Worm (Caenorhabditis elegans) whole organism, midembryonic: ENCODE results near the gene T23F2.5.

Source experiments
- T22C8.4 ChIP-seq: fragments of 200-800 bp; sonication (Bioruptor generic); IDR thresholded peaks from 2 replicates; pipeline ENCODE4 v1.3.6; 2022; ENCODE audit warnings: missing genetic modification characterization, missing compliant biosample characterization
- cog-1 ChIP-seq: sonication (generic microtip); optimal IDR thresholded peaks from 2 replicates; lab custom pipeline; 2016; ENCODE audit warnings: missing genetic modification characterization, missing compliant biosample characterization
- flt-1 ChIP-seq: fragments of 200-800 bp; sonication (Bioruptor generic); IDR thresholded peaks from 2 replicates; pipeline ENCODE4 v1.3.6; 2022; ENCODE audit warnings: missing genetic modification characterization, missing compliant biosample characterization
- klf-2 ChIP-seq: fragments of 200-800 bp; sonication (Bioruptor generic); conservative IDR thresholded peaks from 2 replicates; pipeline ENCODE4 v1.3.6; 2022; ENCODE audit warnings: missing genetic modification reagents, missing genetic modification characterization, missing compliant biosample characterization
- med-1 ChIP-seq: sonication (generic microtip); optimal IDR thresholded peaks from 2 replicates; lab custom pipeline; 2017; ENCODE audit warnings: missing genetic modification characterization, mild to moderate bottlenecking, missing compliant biosample characterization, antibody characterized with exemption, missing genetic modification reagents; ENCODE audit not compliant: insufficient read depth
- ref-1 ChIP-seq: fragments of 200-800 bp; sonication (Bioruptor generic); conservative IDR thresholded peaks from 2 replicates; pipeline ENCODE4 v1.3.6; 2022; ENCODE audit warnings: missing genetic modification reagents, missing genetic modification characterization, missing compliant biosample characterization
- tab-1 ChIP-seq: fragments of 200-800 bp; sonication (Bioruptor generic); IDR thresholded peaks from 2 replicates; pipeline ENCODE4 v1.3.6; 2022; ENCODE audit warnings: missing genetic modification characterization, missing compliant biosample characterization
- ztf-23 ChIP-seq: fragments of 200-800 bp; sonication (Bioruptor generic); IDR thresholded peaks from 2 replicates; pipeline ENCODE4 v1.3.6; 2022; ENCODE audit warnings: missing genetic modification reagents, missing genetic modification characterization, missing compliant biosample characterization
- ztf-29 ChIP-seq: fragments of 200-800 bp; sonication (Bioruptor generic); IDR thresholded peaks from 2 replicates; pipeline ENCODE4 v1.3.6; 2022; ENCODE audit warnings: missing genetic modification reagents, missing genetic modification characterization, missing compliant biosample characterization

The T23F2.5 gene

DNA sequence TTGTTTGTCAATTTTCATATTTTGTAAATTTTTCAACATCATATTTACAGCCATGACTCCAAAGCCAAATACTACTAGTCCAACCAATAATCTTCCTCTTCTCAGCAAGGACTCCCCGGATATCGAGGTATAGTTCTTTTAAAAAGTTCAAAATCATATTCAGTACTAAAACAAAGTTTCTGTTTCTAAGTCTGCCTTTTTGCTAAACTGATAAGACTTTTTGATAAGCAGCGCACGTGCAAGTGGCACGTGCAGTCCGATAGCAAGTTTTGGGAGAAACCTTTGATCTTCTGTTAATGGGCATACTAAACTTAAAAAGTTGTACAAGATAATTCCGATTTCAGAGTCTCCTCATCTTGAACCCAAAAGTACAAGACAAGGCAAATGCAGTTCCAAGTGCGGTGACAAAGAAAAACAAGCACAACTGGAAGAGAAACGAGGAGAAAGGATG, 49.1 kb downstream of the T23F2.5 start, which contains the start of gene dpyd-1:
Gene dpyd-1, plus strand, starts transcription at position 51 of the 451 bp plus-strand sequence.
- TF ChIP-seq cog-1 (tag; lab: Kevin White, UChicago) (no peak), T22C8.4 (no peak), ref-1 (GFP tag; lab: Robert Waterston, UW) (no peak), ztf-29 (no peak), tab-1 (no peak), flt-1 (GFP tag; lab: Robert Waterston, UW) (no peak), med-1 (GFP tag; lab: Kevin White, UChicago) (no peak), ztf-23 (no peak), klf-2 (GFP tag; lab: Robert Waterston, UW) (no peak)

- no peak for TF ChIP-seq ztf-29
- no peak for TF ChIP-seq ztf-23
- TF ChIP-seq tab-1: no peak
- no peak for TF ChIP-seq ref-1 (GFP tag; lab: Robert Waterston, UW)
- no peak for TF ChIP-seq med-1 (GFP tag; lab: Kevin White, UChicago)
Observed at ce11 chrX:5467308-5467707, 49.7 kb downstream of the T23F2.5 start.
